Worm (Caenorhabditis elegans) whole organism, young adult: Measurements from ENCODE around the gene gtf-2E2.

ENCODE experiments used
- B0035.1 ChIP-seq: sonication (generic microtip); optimal IDR thresholded peaks from 2 replicates; lab custom pipeline; 2016; ENCODE audit warnings: missing genetic modification characterization, mild to moderate bottlenecking, missing compliant biosample characterization, missing genotype, missing genetic modification reagents
- B0336.3 ChIP-seq: fragments of 200-800 bp; sonication (Bioruptor generic); IDR thresholded peaks from 2 replicates; pipeline ENCODE4 v1.3.6; 2022; ENCODE audit warnings: missing genetic modification characterization, missing compliant biosample characterization
- D2030.7 ChIP-seq: fragments of 200-800 bp; sonication (Bioruptor generic); IDR thresholded peaks from 2 replicates; pipeline ENCODE4 v1.3.6; 2022; ENCODE audit warnings: missing genetic modification reagents, missing genetic modification characterization, missing compliant biosample characterization
- F33H1.4 ChIP-seq: fragments of 200-800 bp; sonication (Bioruptor generic); IDR thresholded peaks from 2 replicates; pipeline ENCODE4 v1.3.6; 2022; ENCODE audit warnings: missing genetic modification reagents, missing genetic modification characterization, missing compliant biosample characterization
- F37B4.10 ChIP-seq: fragments of 200-800 bp; sonication (Bioruptor generic); IDR thresholded peaks from 2 replicates; pipeline ENCODE4 v1.3.6; 2022; ENCODE audit warnings: missing genetic modification characterization, missing compliant biosample characterization
- F39B2.1 ChIP-seq: fragments of 200-800 bp; sonication (Bioruptor generic); IDR thresholded peaks from 2 replicates; pipeline ENCODE4 v1.3.6; 2022; ENCODE audit warnings: missing genetic modification reagents, missing genetic modification characterization, missing compliant biosample characterization
- F49E8.2 ChIP-seq: sonication (generic microtip); optimal IDR thresholded peaks from 3 replicates; lab custom pipeline; 2017; ENCODE audit warnings: missing genetic modification characterization, mild to moderate bottlenecking, missing compliant biosample characterization, antibody characterized with exemption, moderate library complexity; ENCODE audit not compliant: insufficient read depth
- F57A8.1 ChIP-seq: fragments of 200-800 bp; sonication (Bioruptor generic); optimal IDR thresholded peaks from 2 replicates; lab custom pipeline; 2018; ENCODE audit warnings: mild to moderate bottlenecking, missing genetic modification characterization, moderate library complexity, missing compliant biosample characterization
- F57C9.4 ChIP-seq: sonication (generic microtip); optimal IDR thresholded peaks from 2 replicates; lab custom pipeline; 2017; ENCODE audit warnings: mild to moderate bottlenecking, missing genetic modification characterization, missing compliant biosample characterization
- K11D2.4 ChIP-seq: fragments of 200-800 bp; sonication (Bioruptor generic); IDR thresholded peaks from 2 replicates; pipeline ENCODE4 v1.3.6; 2022; ENCODE audit warnings: missing genetic modification reagents, missing genetic modification characterization, missing compliant biosample characterization
- T07F8.4 ChIP-seq: sonication (generic microtip); optimal IDR thresholded peaks from 2 replicates; lab custom pipeline; 2016; ENCODE audit warnings: mild to moderate bottlenecking, missing genetic modification characterization, moderate library complexity, missing compliant biosample characterization
- T26A5.8 ChIP-seq: sonication (generic microtip); optimal IDR thresholded peaks from 2 replicates; lab custom pipeline; 2016; ENCODE audit warnings: missing genetic modification characterization, missing compliant biosample characterization
- Y53F4B.3 ChIP-seq: fragments of 200-800 bp; sonication (Bioruptor generic); IDR thresholded peaks from 2 replicates; pipeline ENCODE4 v1.3.6; 2022; ENCODE audit warnings: missing genetic modification reagents, missing genetic modification characterization, missing compliant biosample characterization
- Y67H2A.10 ChIP-seq: fragments of 200-800 bp; sonication (Bioruptor generic); conservative IDR thresholded peaks from 2 replicates; pipeline ENCODE4 v1.3.6; 2022; ENCODE audit warnings: missing genetic modification reagents, missing genetic modification characterization, missing compliant biosample characterization
- Y79H2A.3 ChIP-seq: fragments of 200-800 bp; sonication (Bioruptor generic); conservative IDR thresholded peaks from 2 replicates; pipeline ENCODE4 v1.3.6; 2022; ENCODE audit warnings: missing genetic modification reagents, missing genetic modification characterization, missing compliant biosample characterization
- aptf-3 ChIP-seq: fragments of 200-800 bp; sonication (Bioruptor generic); IDR thresholded peaks from 2 replicates; pipeline ENCODE4 v1.3.6; 2022; ENCODE audit warnings: missing genetic modification characterization, missing compliant biosample characterization
- athp-1 ChIP-seq: sonication (generic microtip); optimal IDR thresholded peaks from 2 replicates; lab custom pipeline; 2017; ENCODE audit warnings: mild to moderate bottlenecking, missing genetic modification characterization, missing compliant biosample characterization
- attf-6 ChIP-seq: fragments of 200-800 bp; sonication (Bioruptor generic); IDR thresholded peaks from 2 replicates; pipeline ENCODE4 v1.3.6; 2022; ENCODE audit warnings: missing genetic modification reagents, missing genetic modification characterization, missing compliant biosample characterization
- bed-1 ChIP-seq: fragments of 200-800 bp; sonication (Bioruptor generic); IDR thresholded peaks from 2 replicates; pipeline ENCODE4 v1.3.6; 2022; ENCODE audit warnings: missing genetic modification reagents, missing genetic modification characterization, missing compliant biosample characterization
- bed-2 ChIP-seq: fragments of 200-800 bp; sonication (Bioruptor generic); IDR thresholded peaks from 2 replicates; pipeline ENCODE4 v1.3.6; 2022; ENCODE audit warnings: missing genetic modification reagents, missing genetic modification characterization, missing compliant biosample characterization
- ccch-3 ChIP-seq: fragments of 200-800 bp; sonication (Bioruptor generic); optimal IDR thresholded peaks from 2 replicates; lab custom pipeline; 2018; ENCODE audit warnings: mild to moderate bottlenecking, missing genetic modification characterization, missing compliant biosample characterization
- ceh-40 ChIP-seq: fragments of 200-800 bp; sonication (Bioruptor generic); IDR thresholded peaks from 2 replicates; pipeline ENCODE4 v1.3.6; 2022; ENCODE audit warnings: missing genetic modification characterization, missing compliant biosample characterization
- ceh-58 ChIP-seq: fragments of 200-800 bp; sonication (Bioruptor generic); IDR thresholded peaks from 2 replicates; pipeline ENCODE4 v1.3.6; 2022; ENCODE audit warnings: missing genetic modification characterization, missing compliant biosample characterization
- ceh-79 ChIP-seq: sonication (generic microtip); optimal IDR thresholded peaks from 2 replicates; lab custom pipeline; 2017; ENCODE audit warnings: mild to moderate bottlenecking, missing genetic modification characterization, missing compliant biosample characterization
- chd-7 ChIP-seq: sonication (generic microtip); optimal IDR thresholded peaks from 2 replicates; lab custom pipeline; 2016; ENCODE audit warnings: mild to moderate bottlenecking, missing genetic modification characterization, moderate library complexity, missing compliant biosample characterization
- dpff-1 ChIP-seq: sonication (generic microtip); optimal IDR thresholded peaks from 2 replicates; lab custom pipeline; 2017; ENCODE audit warnings: mild to moderate bottlenecking, missing genetic modification characterization, missing compliant biosample characterization
- egl-44 ChIP-seq: fragments of 200-800 bp; sonication (Bioruptor generic); IDR thresholded peaks from 2 replicates; pipeline ENCODE4 v1.3.6; 2022; ENCODE audit warnings: missing genetic modification reagents, missing genetic modification characterization, missing compliant biosample characterization
- gei-17 ChIP-seq: fragments of 200-800 bp; sonication (Bioruptor generic); optimal IDR thresholded peaks from 2 replicates; lab custom pipeline; 2018; ENCODE audit warnings: mild to moderate bottlenecking, missing genetic modification characterization, missing compliant biosample characterization
- him-1 ChIP-seq: sonication (generic microtip); optimal IDR thresholded peaks from 2 replicates; lab custom pipeline; 2016; ENCODE audit warnings: missing genotype, missing genetic modification reagents, missing genetic modification characterization, missing compliant biosample characterization
- hmg-1.2 ChIP-seq: fragments of 200-800 bp; sonication (Bioruptor generic); IDR thresholded peaks from 2 replicates; pipeline ENCODE4 v1.3.6; 2022; ENCODE audit warnings: missing genetic modification reagents, missing genetic modification characterization, missing compliant biosample characterization
- hmg-20 ChIP-seq: fragments of 200-800 bp; sonication (Bioruptor generic); IDR thresholded peaks from 2 replicates; pipeline ENCODE4 v1.3.6; 2022; ENCODE audit warnings: missing genetic modification reagents, missing genetic modification characterization, missing compliant biosample characterization
- hrde-1 ChIP-seq: sonication (generic microtip); optimal IDR thresholded peaks from 2 replicates; lab custom pipeline; 2016; ENCODE audit warnings: missing genetic modification characterization, mild to moderate bottlenecking, missing compliant biosample characterization, moderate library complexity, missing genotype, missing genetic modification reagents, borderline replicate concordance
- let-607 ChIP-seq, 2 experiments: fragments of 200-800 bp in 1 of 2; sonication (Bioruptor generic) in 1 of 2; sonication (generic microtip) in 1 of 2; optimal IDR thresholded peaks; 2 replicates each; lab custom pipeline; 2016 to 2018; ENCODE audit warnings: mild to moderate bottlenecking in 2 of 2, missing compliant biosample characterization in 2 of 2, missing genetic modification characterization in 2 of 2, moderate library complexity in 2 of 2, missing genotype in 1 of 2
- lin-35 ChIP-seq, 3 experiments: fragments of 150-350 bp in 2 of 3; sonication (generic microtip) in 1 of 3; optimal IDR thresholded peaks; 2 replicates each; lab custom pipeline; 2014 to 2018; ENCODE audit warnings: missing biosample characterization in 3 of 3, missing genetic modification characterization in 3 of 3, missing genetic modification reagents in 3 of 3
- lir-1 ChIP-seq: fragments of 200-800 bp; sonication (Bioruptor generic); conservative IDR thresholded peaks from 2 replicates; pipeline ENCODE4 v1.3.6; 2022; ENCODE audit warnings: missing genetic modification reagents, missing genetic modification characterization, missing compliant biosample characterization
- lsy-27 ChIP-seq: sonication (generic microtip); optimal IDR thresholded peaks from 2 replicates; lab custom pipeline; 2017; ENCODE audit warnings: missing genetic modification characterization, mild to moderate bottlenecking, missing compliant biosample characterization, antibody characterized with exemption, missing genotype, borderline replicate concordance; ENCODE audit not compliant: insufficient read depth
- nfyb-1 ChIP-seq: fragments of 200-800 bp; sonication (Bioruptor generic); IDR thresholded peaks from 2 replicates; pipeline ENCODE4 v1.3.6; 2022; ENCODE audit warnings: missing genetic modification reagents, missing genetic modification characterization, missing compliant biosample characterization
- nhr-179 ChIP-seq: sonication (generic microtip); optimal IDR thresholded peaks from 2 replicates; lab custom pipeline; 2016; ENCODE audit warnings: mild to moderate bottlenecking, missing genetic modification characterization, missing compliant biosample characterization
- rcor-1 ChIP-seq: fragments of 200-800 bp; sonication (Bioruptor generic); IDR thresholded peaks from 2 replicates; pipeline ENCODE4 v1.3.6; 2022; ENCODE audit warnings: missing genetic modification reagents, missing genetic modification characterization, missing compliant biosample characterization
- rpc-1 ChIP-seq, 2 experiments: fragments of 150-350 bp in 1 of 2; sonication (generic microtip) in 1 of 2; optimal IDR thresholded peaks; 2 replicates each; lab custom pipeline; 2014 to 2018; ENCODE audit warnings: missing biosample characterization in 1 of 2, missing genetic modification characterization in 1 of 2, missing genetic modification reagents in 1 of 2, missing genotype in 1 of 2
- snpc-1.1 ChIP-seq: sonication (generic microtip); optimal IDR thresholded peaks from 2 replicates; lab custom pipeline; 2017; ENCODE audit warnings: missing genetic modification characterization, mild to moderate bottlenecking, missing compliant biosample characterization, antibody characterized with exemption, moderate library complexity, missing genotype, missing genetic modification reagents; ENCODE audit not compliant: insufficient read depth
- snpc-3.4 ChIP-seq: sonication (generic microtip); optimal IDR thresholded peaks from 2 replicates; lab custom pipeline; 2017; ENCODE audit warnings: missing genetic modification characterization, mild to moderate bottlenecking, missing compliant biosample characterization, antibody characterized with exemption, moderate library complexity, missing genotype, missing genetic modification reagents
- sptf-2 ChIP-seq: fragments of 200-800 bp; sonication (Bioruptor generic); optimal IDR thresholded peaks from 2 replicates; lab custom pipeline; 2018; ENCODE audit warnings: mild to moderate bottlenecking, missing genetic modification characterization, missing compliant biosample characterization
- unc-130 ChIP-seq: sonication (generic microtip); optimal IDR thresholded peaks from 2 replicates; lab custom pipeline; 2016; ENCODE audit warnings: missing genetic modification reagents, missing genetic modification characterization, missing compliant biosample characterization
- unc-62 ChIP-seq: fragments of 150-350 bp; optimal IDR thresholded peaks from 2 replicates; lab custom pipeline; 2014; ENCODE audit warnings: missing biosample characterization, missing genetic modification reagents, missing genetic modification characterization
- xnd-1 ChIP-seq: sonication (generic microtip); optimal IDR thresholded peaks from 2 replicates; lab custom pipeline; 2016; ENCODE audit warnings: missing genotype, missing genetic modification reagents, missing genetic modification characterization, missing compliant biosample characterization
- zfh-2 ChIP-seq: fragments of 200-800 bp; sonication (Bioruptor generic); conservative IDR thresholded peaks from 2 replicates; pipeline ENCODE4 v1.3.6; 2022; ENCODE audit warnings: missing genetic modification reagents, missing genetic modification characterization, missing compliant biosample characterization
- ztf-28 ChIP-seq: fragments of 200-800 bp; sonication (Bioruptor generic); IDR thresholded peaks from 2 replicates; pipeline ENCODE4 v1.3.6; 2022; ENCODE audit warnings: missing genetic modification reagents, missing genetic modification characterization, missing compliant biosample characterization

The gtf-2E2 gene

DNA sequence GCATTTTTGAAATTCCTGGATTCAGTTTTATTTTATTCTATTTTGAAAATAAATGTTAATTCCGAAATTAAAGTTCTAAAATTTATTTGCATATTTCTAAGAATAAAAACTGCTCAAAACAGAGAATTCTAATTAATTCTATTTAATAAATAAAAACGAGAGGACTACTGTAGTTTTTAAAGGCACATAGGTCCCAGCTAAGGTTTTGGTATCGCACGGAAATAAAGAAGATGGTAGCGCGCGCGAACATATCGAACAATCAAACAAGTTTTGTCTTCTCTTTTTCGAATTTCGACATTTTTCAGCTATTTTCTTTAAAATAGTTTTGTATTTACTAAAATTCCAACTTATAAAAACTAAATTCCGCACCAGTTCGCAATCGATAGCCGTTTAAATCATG is 35.6 kb upstream of the gtf-2E2 start (continued):
- no peak for TF ChIP-seq hrde-1 (tag; lab: Kevin White, UChicago)
- TF ChIP-seq F49E8.2 (tag; lab: Kevin White, UChicago): no peak
- TF ChIP-seq attf-6: 0 out of 2 replicates have a peak, but pooled peaks have one; percentile 48
- TF ChIP-seq athp-1 (tag; lab: Kevin White, UChicago): peak; percentile 13
- TF ChIP-seq ceh-79 (tag; lab: Kevin White, UChicago): no peak
- no peak for TF ChIP-seq sptf-2 (GFP tag; lab: Kevin White, UChicago)
- TF ChIP-seq T07F8.4 (tag; lab: Kevin White, UChicago): no peak
- TF ChIP-seq B0035.1 (tag; lab: Kevin White, UChicago): no peak
- no peak for TF ChIP-seq T26A5.8 (tag; lab: Kevin White, UChicago)
- TF ChIP-seq lir-1 (GFP tag; lab: Robert Waterston, UW): 0 out of 2 replicates have a peak, but pooled peaks have one; percentile 25
- peak; percentile 47 for TF ChIP-seq snpc-3.4
- no peak for TF ChIP-seq K11D2.4
- TF ChIP-seq unc-62: no peak
- TF ChIP-seq him-1 (tag; lab: Kevin White, UChicago): peak; percentile 37
- 0 out of 2 replicates have a peak, but pooled peaks have one; percentile 73 for TF ChIP-seq Y79H2A.3 (GFP tag; lab: Robert Waterston, UW)
- no peak for TF ChIP-seq ztf-28 (GFP tag; lab: Robert Waterston, UW)
- 0 out of 2 replicates have a peak, but pooled peaks have one; percentile 55 for TF ChIP-seq B0336.3 (GFP tag; lab: Robert Waterston, UW)
- TF ChIP-seq Y53F4B.3 (GFP tag; lab: Robert Waterston, UW): no peak
- TF ChIP-seq rcor-1 (GFP tag; lab: Robert Waterston, UW): peak; percentile 73
- TF ChIP-seq bed-1 (GFP tag; lab: Robert Waterston, UW): no peak
- no peak for TF ChIP-seq egl-44 (GFP tag; lab: Robert Waterston, UW)
- no peak for TF ChIP-seq dpff-1 (tag; lab: Kevin White, UChicago)
- TF ChIP-seq F39B2.1: no peak
- TF ChIP-seq xnd-1 (tag; lab: Kevin White, UChicago): peak; percentile 93
- TF ChIP-seq ceh-58 (GFP tag; lab: Robert Waterston, UW): no peak
- TF ChIP-seq zfh-2 (GFP tag; lab: Robert Waterston, UW): no peak
- no peak for TF ChIP-seq aptf-3
- TF ChIP-seq F33H1.4: peak; percentile 96
- TF ChIP-seq bed-2 (GFP tag; lab: Robert Waterston, UW): no peak
- TF ChIP-seq unc-130 (GFP tag; lab: Kevin White, UChicago): peak; percentile 58
- TF ChIP-seq ccch-3 (GFP tag; lab: Kevin White, UChicago): no peak
- TF ChIP-seq let-607 (tag; optimal IDR thresholded peaks at IDR 0.05; lab: Kevin White, UChicago): no peak
- no peak for TF ChIP-seq hmg-20 (GFP tag; lab: Robert Waterston, UW)
- TF ChIP-seq lsy-27 (tag; lab: Kevin White, UChicago): no peak
- no peak for TF ChIP-seq chd-7 (tag; lab: Kevin White, UChicago)
- no peak for TF ChIP-seq F37B4.10 (GFP tag; lab: Robert Waterston, UW)
- peak; percentile 45; the same call in 1 of the 2 replicates for TF ChIP-seq hmg-1.2 (GFP tag; lab: Robert Waterston, UW)
- TF ChIP-seq gei-17 (GFP tag; lab: Kevin White, UChicago): no peak
- TF ChIP-seq rpc-1 (optimal IDR thresholded peaks at IDR 0.05; lab: Kevin White, UChicago): no peak
- no peak for TF ChIP-seq rpc-1 (tag; optimal IDR thresholded peaks at IDR 0.05; lab: Kevin White, UChicago)
- TF ChIP-seq nfyb-1 (GFP tag; lab: Robert Waterston, UW): no peak
- no peak for TF ChIP-seq ceh-40 (GFP tag; lab: Robert Waterston, UW)
- TF ChIP-seq F57C9.4: no peak
- TF ChIP-seq snpc-1.1 (tag; lab: Kevin White, UChicago): no peak
- TF ChIP-seq F57A8.1: no peak
- peak; percentile 94 for TF ChIP-seq D2030.7
- TF ChIP-seq lin-35 (GFP tag; optimal IDR thresholded peaks at IDR 0.05; lab: Kevin White, UChicago): peak in 1 of 3 experiments; percentile 77
- TF ChIP-seq nhr-179 (tag; lab: Kevin White, UChicago): no peak
- TF ChIP-seq Y67H2A.10 (GFP tag; lab: Robert Waterston, UW): no peak
